Fruit fly (Drosophila melanogaster) whole organism, embryonic: ENCODE measurements around the gene Sas-4.

Source experiments
- Abd-B ChIP-seq: fragments of 200-800 bp; sonication (Bioruptor generic); optimal IDR thresholded peaks from 2 replicates; lab custom pipeline; 2018; ENCODE audit warnings: missing biosample characterization, mild to moderate bottlenecking, missing genetic modification characterization, moderate library complexity
- Blimp-1 ChIP-seq: fragments of 200-800 bp; sonication (Bioruptor generic); optimal IDR thresholded peaks from 3 replicates; lab custom pipeline; 2018; ENCODE audit warnings: missing biosample characterization, missing genetic modification characterization, mild to moderate bottlenecking, moderate library complexity, missing genetic modification reagents
- C15 ChIP-seq: fragments of 200-800 bp; sonication (Bioruptor generic); IDR thresholded peaks from 3 replicates; pipeline ENCODE4 v1.3.6; 2022; ENCODE audit warnings: missing biosample characterization, missing genetic modification characterization
- CG10274 ChIP-seq: fragments of 200-800 bp; sonication (Bioruptor generic); optimal IDR thresholded peaks from 3 replicates; lab custom pipeline; 2017; ENCODE audit warnings: missing biosample characterization, mild to moderate bottlenecking, missing genetic modification characterization
- CG11695 ChIP-seq: fragments of 200-800 bp; sonication (Bioruptor generic); IDR thresholded peaks from 3 replicates; pipeline ENCODE4 v1.3.6; 2022; ENCODE audit warnings: missing biosample characterization, missing genetic modification characterization
- CG12769 ChIP-seq: fragments of 200-800 bp; sonication (Bioruptor generic); optimal IDR thresholded peaks from 2 replicates; lab custom pipeline; 2019; ENCODE audit warnings: missing biosample characterization, mild to moderate bottlenecking, missing genetic modification characterization, moderate library complexity
- CG13287 ChIP-seq: fragments of 200-800 bp; sonication (Bioruptor generic); IDR thresholded peaks from 2 replicates; pipeline ENCODE4 v1.3.6; 2022; ENCODE audit warnings: missing biosample characterization, missing genetic modification characterization; ENCODE audit not compliant: partially characterized antibody
- CG14710 ChIP-seq: fragments of 200-800 bp; sonication (Bioruptor generic); optimal IDR thresholded peaks from 3 replicates; lab custom pipeline; 2019; ENCODE audit warnings: missing biosample characterization, mild to moderate bottlenecking, missing genetic modification characterization, moderate library complexity
- CG17568 ChIP-seq: fragments of 200-800 bp; sonication (Bioruptor generic); optimal IDR thresholded peaks from 2 replicates; lab custom pipeline; 2018; ENCODE audit warnings: missing biosample characterization, mild to moderate bottlenecking, missing genetic modification characterization, moderate library complexity
- CG18764 ChIP-seq: fragments of 200-800 bp; sonication (Bioruptor generic); optimal IDR thresholded peaks from 3 replicates; lab custom pipeline; 2016; ENCODE audit warnings: missing biosample characterization, missing genetic modification characterization
- CG2120 ChIP-seq: fragments of 200-800 bp; sonication (Bioruptor generic); optimal IDR thresholded peaks from 3 replicates; lab custom pipeline; 2016; ENCODE audit warnings: missing biosample characterization, missing genetic modification characterization
- CG2199 ChIP-seq: fragments of 200-800 bp; sonication (Bioruptor generic); IDR thresholded peaks from 3 replicates; pipeline ENCODE4 v1.3.6; 2022; ENCODE audit warnings: missing biosample characterization, missing genetic modification characterization
- CG31388 ChIP-seq: fragments of 200-800 bp; sonication (Bioruptor generic); optimal IDR thresholded peaks from 2 replicates; lab custom pipeline; 2016; ENCODE audit warnings: missing biosample characterization, missing genetic modification characterization
- CG33557 ChIP-seq: fragments of 200-800 bp; sonication (Bioruptor generic); optimal IDR thresholded peaks from 2 replicates; lab custom pipeline; 2019; ENCODE audit warnings: missing biosample characterization, mild to moderate bottlenecking, missing genetic modification characterization, moderate library complexity
- CG4404 ChIP-seq: fragments of 200-800 bp; sonication (Bioruptor generic); IDR thresholded peaks from 2 replicates; pipeline ENCODE4 v1.3.6; 2022; ENCODE audit warnings: missing biosample characterization, missing genetic modification characterization
- CG4707 ChIP-seq: fragments of 200-800 bp; sonication (Bioruptor generic); optimal IDR thresholded peaks from 2 replicates; lab custom pipeline; 2018; ENCODE audit warnings: missing biosample characterization, mild to moderate bottlenecking, missing genetic modification characterization, moderate library complexity
- CG4820 ChIP-seq: fragments of 200-800 bp; sonication (Bioruptor generic); optimal IDR thresholded peaks from 3 replicates; lab custom pipeline; 2016; ENCODE audit warnings: missing biosample characterization, missing genetic modification characterization
- CG9727 ChIP-seq: fragments of 200-800 bp; sonication (Bioruptor generic); optimal IDR thresholded peaks from 3 replicates; lab custom pipeline; 2017; ENCODE audit warnings: missing biosample characterization, mild to moderate bottlenecking, missing genetic modification characterization
- CkIIα-i1 ChIP-seq: fragments of 200-800 bp; sonication (Bioruptor generic); IDR thresholded peaks from 2 replicates; pipeline ENCODE4 v1.3.6; 2022; ENCODE audit warnings: missing biosample characterization, missing genetic modification characterization
- D ChIP-seq, 2 experiments: fragments of 200-800 bp in 1 of 2; fragments of >200 bp in 1 of 2; sonication (Bioruptor generic) in 1 of 2; optimal IDR thresholded peaks; 2 replicates in 1 of 2; 3 replicates in 1 of 2; lab custom pipeline; 2017; ENCODE audit warnings: mild to moderate bottlenecking in 1 of 2, missing biosample characterization in 1 of 2, missing genetic modification characterization in 1 of 2, missing genetic modification reagents in 1 of 2
- Dref ChIP-seq: fragments of 200-800 bp; sonication (Bioruptor generic); IDR thresholded peaks from 2 replicates; pipeline ENCODE4 v1.3.6; 2022; ENCODE audit warnings: missing biosample characterization, missing genetic modification characterization
- E2f2 ChIP-seq: fragments of 200-800 bp; sonication (Bioruptor generic); IDR thresholded peaks from 2 replicates; pipeline ENCODE4 v1.3.6; 2022; ENCODE audit warnings: missing biosample characterization, missing genetic modification characterization
- Gug ChIP-seq: fragments of 200-800 bp; sonication (Bioruptor generic); IDR thresholded peaks from 4 replicates; pipeline ENCODE4 v1.3.6; 2022; ENCODE audit warnings: missing biosample characterization, missing genetic modification characterization
- HLH4C ChIP-seq: fragments of 200-800 bp; sonication (Bioruptor generic); IDR thresholded peaks from 3 replicates; pipeline ENCODE4 v1.3.6; 2022; ENCODE audit warnings: missing biosample characterization, missing genetic modification characterization; ENCODE audit not compliant: partially characterized antibody
- Kr ChIP-seq: fragments of 200-800 bp; sonication (Bioruptor generic); optimal IDR thresholded peaks from 2 replicates; lab custom pipeline; 2017; ENCODE audit warnings: missing biosample characterization, mild to moderate bottlenecking, missing genetic modification characterization
- Med ChIP-seq: fragments of 200-800 bp; sonication (Bioruptor generic); peaks from one replicate; lab custom pipeline; 2016; ENCODE audit warnings: missing biosample characterization, missing genetic modification characterization, mild to moderate bottlenecking, inconsistent platforms, moderate library complexity
- Nf-YA ChIP-seq: fragments of 200-800 bp; sonication (Bioruptor generic); IDR thresholded peaks from 2 replicates; pipeline ENCODE4 v1.3.6; 2022; ENCODE audit warnings: missing biosample characterization, missing genetic modification characterization
- Nf-YB ChIP-seq: fragments of 200-800 bp; sonication (Bioruptor generic); optimal IDR thresholded peaks from 3 replicates; lab custom pipeline; 2019; ENCODE audit warnings: missing biosample characterization, mild to moderate bottlenecking, missing genetic modification characterization, moderate library complexity
- Pdp1 ChIP-seq, 2 experiments: fragments of 200-800 bp; sonication (Bioruptor generic); optimal IDR thresholded peaks; 3 replicates each; lab custom pipeline; 2016; ENCODE audit warnings: missing biosample characterization in 2 of 2, missing genetic modification characterization in 2 of 2, mild to moderate bottlenecking in 1 of 2, moderate library complexity in 1 of 2
- Sry-δ ChIP-seq: fragments of 200-800 bp; sonication (Bioruptor generic); optimal IDR thresholded peaks from 2 replicates; lab custom pipeline; 2016; ENCODE audit warnings: missing biosample characterization, missing genetic modification characterization
- Trl ChIP-seq, 3 experiments: fragments of >200 bp in 2 of 3; fragments of 200-800 bp in 1 of 3; sonication (Bioruptor generic) in 1 of 3; optimal IDR thresholded peaks; 2 replicates in 1 of 3; 3 replicates in 2 of 3; lab custom pipeline; 2016 to 2017; ENCODE audit warnings: missing biosample characterization in 1 of 3, missing genetic modification characterization in 1 of 3
- Vsx1 ChIP-seq: fragments of 200-800 bp; sonication (Bioruptor generic); optimal IDR thresholded peaks from 2 replicates; lab custom pipeline; 2017; ENCODE audit warnings: missing biosample characterization, mild to moderate bottlenecking, missing genetic modification characterization, missing genetic modification reagents
- br ChIP-seq: fragments of >200 bp; optimal IDR thresholded peaks from 2 replicates; lab custom pipeline; 2017
- chif ChIP-seq, 2 experiments: fragments of 200-800 bp; sonication (Bioruptor generic); optimal IDR thresholded peaks; 3 replicates each; lab custom pipeline; 2016; ENCODE audit warnings: missing biosample characterization in 2 of 2, missing genetic modification characterization in 2 of 2
- chm ChIP-seq: fragments of 200-800 bp; sonication (Bioruptor generic); IDR thresholded peaks from 2 replicates; pipeline ENCODE4 v1.3.6; 2022; ENCODE audit warnings: missing biosample characterization, missing genetic modification characterization
- ems ChIP-seq: fragments of 200-800 bp; sonication (Bioruptor generic); optimal IDR thresholded peaks from 3 replicates; lab custom pipeline; 2016; ENCODE audit warnings: missing biosample characterization, missing genetic modification characterization
- gem ChIP-seq: fragments of 200-800 bp; sonication (Bioruptor generic); optimal IDR thresholded peaks from 2 replicates; lab custom pipeline; 2019; ENCODE audit warnings: missing biosample characterization, mild to moderate bottlenecking, missing genetic modification characterization, moderate library complexity
- h ChIP-seq: fragments of >200 bp; optimal IDR thresholded peaks from 2 replicates; lab custom pipeline; 2017
- kni ChIP-seq: fragments of 200-800 bp; sonication (Bioruptor generic); optimal IDR thresholded peaks from 3 replicates; lab custom pipeline; 2017; ENCODE audit warnings: mild to moderate bottlenecking, missing biosample characterization, missing genetic modification reagents, missing genetic modification characterization
- peb ChIP-seq: fragments of 200-800 bp; sonication (Bioruptor generic); IDR thresholded peaks from 2 replicates; pipeline ENCODE4 v1.3.6; 2022; ENCODE audit warnings: missing biosample characterization, missing genetic modification characterization
- pzg ChIP-seq: fragments of 200-800 bp; sonication (Bioruptor generic); optimal IDR thresholded peaks from 3 replicates; lab custom pipeline; 2018; ENCODE audit warnings: missing biosample characterization, mild to moderate bottlenecking, missing genetic modification characterization, moderate library complexity
- sim ChIP-seq: fragments of 200-800 bp; sonication (Bioruptor generic); IDR thresholded peaks from 2 replicates; pipeline ENCODE4 v1.3.6; 2022; ENCODE audit warnings: missing biosample characterization, missing genetic modification characterization
- slbo ChIP-seq: fragments of 200-800 bp; sonication (Bioruptor generic); IDR thresholded peaks from 2 replicates; pipeline ENCODE4 v1.3.6; 2022; ENCODE audit warnings: missing biosample characterization, missing genetic modification characterization
- sr ChIP-seq: fragments of 200-800 bp; sonication (Bioruptor generic); IDR thresholded peaks from 3 replicates; pipeline ENCODE4 v1.3.6; 2022; ENCODE audit warnings: missing biosample characterization, missing genetic modification characterization
- stc ChIP-seq: fragments of 200-800 bp; sonication (Bioruptor generic); IDR thresholded peaks from 2 replicates; pipeline ENCODE4 v1.3.6; 2022; ENCODE audit warnings: missing biosample characterization, missing genetic modification characterization
- tll ChIP-seq, 2 experiments: fragments of 200-800 bp in 1 of 2; fragments of >200 bp in 1 of 2; sonication (Bioruptor generic) in 1 of 2; optimal IDR thresholded peaks; 2 replicates each; lab custom pipeline; 2017 to 2019; ENCODE audit warnings: missing biosample characterization in 2 of 2, missing genetic modification characterization in 2 of 2, mild to moderate bottlenecking in 1 of 2, moderate library complexity in 1 of 2
- toy ChIP-seq: fragments of 200-800 bp; sonication (Bioruptor generic); IDR thresholded peaks from 2 replicates; pipeline ENCODE4 v1.3.6; 2022; ENCODE audit warnings: missing biosample characterization, missing genetic modification characterization
- zfh2 ChIP-seq: fragments of 200-800 bp; sonication (Bioruptor generic); optimal IDR thresholded peaks from 2 replicates; lab custom pipeline; 2016; ENCODE audit warnings: missing biosample characterization, missing genetic modification characterization

Sas-4 gene

dm6 chr3R:7122172-7123072 lies 28.7 kb upstream of the Sas-4 start (continued):
- peak; percentile 92 for TF ChIP-seq kni
- TF ChIP-seq toy (GFP tag; lab: Robert Waterston, UW), result no peak
- no peak for TF ChIP-seq CkIIα-i1 (GFP tag; lab: Robert Waterston, UW)
- peak; percentile 19 for TF ChIP-seq CG2120 (GFP tag; lab: Kevin White, UChicago)
- TF ChIP-seq zfh2 (GFP tag; lab: Kevin White, UChicago), result no peak
- TF ChIP-seq br (lab: Kevin White, UChicago), result no peak
- no peak for TF ChIP-seq peb (GFP tag; lab: Robert Waterston, UW)
- no peak for TF ChIP-seq pzg (GFP tag; lab: Kevin White, UChicago)
- no peak for TF ChIP-seq Dref (GFP tag; lab: Robert Waterston, UW)
- TF ChIP-seq Trl (optimal IDR thresholded peaks at IDR 0.05; lab: Kevin White, UChicago), result peak in 1 of 2 experiments; percentile 5
- no peak for TF ChIP-seq Trl (GFP tag; optimal IDR thresholded peaks at IDR 0.05; lab: Kevin White, UChicago)
- TF ChIP-seq D (optimal IDR thresholded peaks at IDR 0.05; lab: Kevin White, UChicago), result no peak
- peak; percentile 13 for TF ChIP-seq D (GFP tag; optimal IDR thresholded peaks at IDR 0.05; lab: Kevin White, UChicago)
- peak; percentile 31; the same call in 1 of the 3 replicates for TF ChIP-seq CG2199
- peak; percentile 2 for TF ChIP-seq CG9727
- peak; percentile 64 for TF ChIP-seq Blimp-1 (GFP tag; lab: Kevin White, UChicago)
- no peak for TF ChIP-seq HLH4C
- no peak; the same call in 1 of the 2 replicates for TF ChIP-seq CG13287 (GFP tag; lab: Robert Waterston, UW)
- TF ChIP-seq CG12769 (tag; lab: Kevin White, UChicago), result peak; percentile 60
- TF ChIP-seq gem (tag; lab: Kevin White, UChicago), result peak; percentile 19
- TF ChIP-seq CG31388 (GFP tag; lab: Kevin White, UChicago), result no peak
- TF ChIP-seq Kr, result peak; percentile 50
- no peak for TF ChIP-seq h (lab: Kevin White, UChicago)
- TF ChIP-seq CG18764 (GFP tag; lab: Kevin White, UChicago), result peak; percentile 12
- TF ChIP-seq slbo (GFP tag; lab: Robert Waterston, UW), result no peak
- no peak for TF ChIP-seq Abd-B (GFP tag; lab: Kevin White, UChicago)
- 0 out of 2 replicates have a peak, but pooled peaks have one; percentile 39 for TF ChIP-seq chm
- TF ChIP-seq CG14710, result peak; percentile 4
- no peak for TF ChIP-seq CG4707
- TF ChIP-seq Nf-YB, result peak; percentile 21
- no peak for TF ChIP-seq Pdp1 (GFP tag; optimal IDR thresholded peaks at IDR 0.05; lab: Kevin White, UChicago)
- no peak for TF ChIP-seq sim
- 0 out of 2 replicates have a peak, but pooled peaks have one; percentile 14 for TF ChIP-seq stc (GFP tag; lab: Robert Waterston, UW)
- no peak for TF ChIP-seq CG4404 (GFP tag; lab: Robert Waterston, UW)
- no peak for TF ChIP-seq chif (GFP tag; optimal IDR thresholded peaks at IDR 0.05; lab: Kevin White, UChicago)
- TF ChIP-seq CG33557, result no peak
- no peak for TF ChIP-seq Gug (GFP tag; lab: Robert Waterston, UW)
- no peak for TF ChIP-seq CG10274 (GFP tag; lab: Kevin White, UChicago)
- TF ChIP-seq tll (GFP tag; optimal IDR thresholded peaks at IDR 0.05; lab: Kevin White, UChicago), result peak in 1 of 2 experiments; percentile 18
- 0 out of 3 replicates have a peak, but pooled peaks have one; percentile 30 for TF ChIP-seq CG11695 (GFP tag; lab: Robert Waterston, UW)
- TF ChIP-seq CG4820, result no peak
- TF ChIP-seq E2f2 (GFP tag; lab: Robert Waterston, UW), result no peak
- no peak for TF ChIP-seq Sry-δ (GFP tag; lab: Kevin White, UChicago)
- TF ChIP-seq CG17568 (GFP tag; lab: Kevin White, UChicago), result no peak
- no peak for TF ChIP-seq Nf-YA (GFP tag; lab: Robert Waterston, UW)
- peak; percentile 45 for TF ChIP-seq Vsx1 (GFP tag; lab: Kevin White, UChicago)
- TF ChIP-seq Med, result peak; percentile 82
- TF ChIP-seq ems (GFP tag; lab: Kevin White, UChicago), result no peak
- TF ChIP-seq C15 (GFP tag; lab: Robert Waterston, UW), result no peak
- peak; percentile 67; the same call in 2 of the 3 replicates for TF ChIP-seq sr
